Worm (Caenorhabditis elegans) whole organism, L4/young adult: ENCODE data around the gene tra-3.

ENCODE experiments used
- dao-5 ChIP-seq: sonication (generic microtip); optimal IDR thresholded peaks from 2 replicates; lab custom pipeline; 2016; ENCODE audit warnings: missing genotype, missing genetic modification characterization, moderate library complexity, missing compliant biosample characterization
- him-1 ChIP-seq: sonication (generic microtip); optimal IDR thresholded peaks from 2 replicates; lab custom pipeline; 2016; ENCODE audit warnings: missing genotype, missing genetic modification reagents, missing genetic modification characterization, missing compliant biosample characterization

DNA sequence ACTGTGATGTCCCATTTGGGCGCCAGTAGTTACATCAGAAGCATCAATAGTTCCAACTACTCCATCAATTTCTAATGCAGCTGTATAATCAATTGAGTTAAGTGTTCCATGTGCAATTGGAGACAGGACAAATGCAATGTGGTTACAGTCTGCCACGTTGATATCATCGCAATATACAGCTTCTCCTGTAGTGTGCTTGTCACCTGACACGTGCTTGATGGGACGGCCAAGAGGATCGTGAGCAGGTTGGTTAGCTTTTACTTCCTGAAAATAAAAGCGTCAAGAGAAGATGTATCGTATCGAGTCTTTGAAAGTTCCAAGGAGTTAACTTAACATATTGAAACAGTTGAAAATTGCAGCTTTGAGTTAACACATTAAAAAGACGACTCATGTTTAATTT lies 35.4 kb downstream of the tra-3 start:
- TF ChIP-seq him-1 (tag; lab: Kevin White, UChicago) (no peak), dao-5 (tag; lab: Kevin White, UChicago) (no peak)
